Worm (Caenorhabditis elegans): Measurements from ENCODE around the gene aqp-5.

- TF ChIP-seq elt-1 (tag; optimal IDR thresholded peaks at IDR 0.05) (no peak), lin-39 (tag; optimal IDR thresholded peaks at IDR 0.05) (no peak), zag-1 (tag; optimal IDR thresholded peaks at IDR 0.05) (no peak), nhr-237 (tag; optimal IDR thresholded peaks at IDR 0.05) (no peak), nhr-77 (tag; optimal IDR thresholded peaks at IDR 0.05) (no peak), snpc-4 (tag; optimal IDR thresholded peaks at IDR 0.05) (no peak), ceh-16 (tag; optimal IDR thresholded peaks at IDR 0.05) (no peak)
Measured at ce11 chrV:10463276-10463675, 28.3 kb upstream of the aqp-5 start, which contains the start of gene F22E12.3.

Measured in whole organism, L2 larva.